Worm (Caenorhabditis elegans) whole organism, L4 larva: ENCODE results near the gene csn-3.

Experiments
- D1046.2 ChIP-seq: fragments of 200-800 bp; sonication (Bioruptor generic); IDR thresholded peaks from 2 replicates; pipeline ENCODE4 v1.3.6; 2022; ENCODE audit warnings: missing genetic modification characterization, missing compliant biosample characterization
- F10B5.3 ChIP-seq: sonication (generic microtip); optimal IDR thresholded peaks from 2 replicates; lab custom pipeline; 2016; ENCODE audit warnings: mild to moderate bottlenecking, missing genetic modification characterization, missing compliant biosample characterization
- F26F4.8 ChIP-seq: fragments of 200-800 bp; sonication (Bioruptor generic); conservative IDR thresholded peaks from 2 replicates; pipeline ENCODE4 v1.3.6; 2022; ENCODE audit warnings: missing genetic modification characterization, missing compliant biosample characterization
- F37D6.2 ChIP-seq: sonication (generic microtip); optimal IDR thresholded peaks from 2 replicates; lab custom pipeline; 2016; ENCODE audit warnings: mild to moderate bottlenecking, missing genetic modification characterization, missing compliant biosample characterization
- R02D3.7 ChIP-seq: fragments of 150-350 bp; sonication (generic microtip); optimal IDR thresholded peaks from 3 replicates; lab custom pipeline; 2014; ENCODE audit warnings: missing biosample characterization, missing genetic modification characterization
- T20F7.1 ChIP-seq: fragments of 200-800 bp; sonication (Bioruptor generic); optimal IDR thresholded peaks from 2 replicates; lab custom pipeline; 2018; ENCODE audit warnings: mild to moderate bottlenecking, missing genetic modification characterization, missing compliant biosample characterization
- T26A8.4 ChIP-seq: fragments of 200-800 bp; sonication (Bioruptor generic); IDR thresholded peaks from 2 replicates; pipeline ENCODE4 v1.3.6; 2022; ENCODE audit warnings: missing genetic modification characterization, missing compliant biosample characterization
- Y48G9A.11 ChIP-seq: fragments of 200-800 bp; sonication (Bioruptor generic); IDR thresholded peaks from 2 replicates; pipeline ENCODE4 v1.3.6; 2022; ENCODE audit warnings: missing genetic modification reagents, missing genetic modification characterization, missing compliant biosample characterization
- Y5F2A.4 ChIP-seq: fragments of 200-800 bp; sonication (Bioruptor generic); optimal IDR thresholded peaks from 2 replicates; lab custom pipeline; 2018; ENCODE audit warnings: mild to moderate bottlenecking, missing genetic modification characterization, missing compliant biosample characterization
- aha-1 ChIP-seq: fragments of 150-350 bp; peaks from one replicate; lab custom pipeline; 2014; ENCODE audit warnings: missing biosample characterization, missing genetic modification characterization
- aly-2 ChIP-seq: sonication (generic microtip); optimal IDR thresholded peaks from 2 replicates; lab custom pipeline; 2018; ENCODE audit warnings: missing biosample characterization, missing genetic modification characterization
- ceh-44 ChIP-seq: fragments of 200-800 bp; sonication (Bioruptor generic); IDR thresholded peaks from 2 replicates; pipeline ENCODE4 v1.3.6; 2022; ENCODE audit warnings: missing genetic modification reagents, missing genetic modification characterization, missing compliant biosample characterization
- ceh-82 ChIP-seq: sonication (generic microtip); optimal IDR thresholded peaks from 2 replicates; lab custom pipeline; 2017; ENCODE audit warnings: missing biosample characterization, missing genetic modification characterization
- daf-12 ChIP-seq: fragments of 150-350 bp; optimal IDR thresholded peaks from 2 replicates; lab custom pipeline; 2014; ENCODE audit warnings: missing biosample characterization, missing genetic modification reagents, missing genetic modification characterization
- dpl-1 ChIP-seq: fragments of 150-350 bp; optimal IDR thresholded peaks from 2 replicates; lab custom pipeline; 2014; ENCODE audit warnings: missing biosample characterization, missing genetic modification reagents, missing genetic modification characterization
- dve-1 ChIP-seq: sonication (generic microtip); optimal IDR thresholded peaks from 2 replicates; lab custom pipeline; 2017; ENCODE audit warnings: antibody characterized with exemption, mild to moderate bottlenecking, missing genetic modification characterization, missing compliant biosample characterization; ENCODE audit not compliant: insufficient read depth
- fkh-10 ChIP-seq: fragments of 150-350 bp; optimal IDR thresholded peaks from 2 replicates; lab custom pipeline; 2014; ENCODE audit warnings: missing biosample characterization, missing genetic modification reagents, missing genetic modification characterization
- hlh-11 ChIP-seq: fragments of 200-800 bp; sonication (Bioruptor generic); optimal IDR thresholded peaks from 2 replicates; lab custom pipeline; 2018; ENCODE audit warnings: mild to moderate bottlenecking, missing genetic modification characterization, missing compliant biosample characterization
- hmg-1.1 ChIP-seq: fragments of 200-800 bp; sonication (Bioruptor generic); IDR thresholded peaks from 2 replicates; pipeline ENCODE4 v1.3.6; 2022; ENCODE audit warnings: missing genetic modification reagents, missing genetic modification characterization, missing compliant biosample characterization
- lin-1 ChIP-seq: fragments of 200-800 bp; sonication (Bioruptor generic); IDR thresholded peaks from 2 replicates; pipeline ENCODE4 v1.3.6; 2022; ENCODE audit warnings: missing genetic modification reagents, missing genetic modification characterization, missing compliant biosample characterization
- lin-15B ChIP-seq: fragments of 150-350 bp; sonication (generic microtip); optimal IDR thresholded peaks from 3 replicates; lab custom pipeline; 2014; ENCODE audit warnings: missing biosample characterization, missing genetic modification characterization
- lin-39 ChIP-seq: fragments of 150-350 bp; optimal IDR thresholded peaks from 2 replicates; lab custom pipeline; 2014; ENCODE audit warnings: missing biosample characterization, missing genetic modification reagents, missing genetic modification characterization
- lir-3 ChIP-seq: sonication (generic microtip); optimal IDR thresholded peaks from 2 replicates; lab custom pipeline; 2016; ENCODE audit warnings: mild to moderate bottlenecking, missing genetic modification characterization, missing compliant biosample characterization
- mdt-29 ChIP-seq: fragments of 200-800 bp; sonication (Bioruptor generic); IDR thresholded peaks from 2 replicates; pipeline ENCODE4 v1.3.6; 2022; ENCODE audit warnings: missing genetic modification reagents, missing genetic modification characterization, missing compliant biosample characterization
- mxl-3 ChIP-seq: fragments of 200-800 bp; sonication (Bioruptor generic); optimal IDR thresholded peaks from 2 replicates; lab custom pipeline; 2018; ENCODE audit warnings: mild to moderate bottlenecking, missing genetic modification characterization, missing compliant biosample characterization
- nhr-10 ChIP-seq: fragments of 150-350 bp; optimal IDR thresholded peaks from 2 replicates; lab custom pipeline; 2014; ENCODE audit warnings: missing biosample characterization, missing genetic modification characterization
- nhr-111 ChIP-seq: fragments of 200-800 bp; sonication (Bioruptor generic); optimal IDR thresholded peaks from 2 replicates; lab custom pipeline; 2018; ENCODE audit warnings: mild to moderate bottlenecking, missing genetic modification characterization, missing compliant biosample characterization
- nhr-48 ChIP-seq: sonication (generic microtip); optimal IDR thresholded peaks from 2 replicates; lab custom pipeline; 2016; ENCODE audit warnings: mild to moderate bottlenecking, missing genetic modification characterization, missing compliant biosample characterization
- nhr-77 ChIP-seq: fragments of 150-350 bp; optimal IDR thresholded peaks from 2 replicates; lab custom pipeline; 2014; ENCODE audit warnings: missing biosample characterization, missing genetic modification characterization
- pha-4 ChIP-seq, 2 experiments: fragments of 150-350 bp in 1 of 2; fragments of 200-800 bp in 1 of 2; sonication (Bioruptor generic) in 1 of 2; IDR thresholded peaks in 1 of 2; optimal IDR thresholded peaks in 1 of 2; 2 replicates each; pipeline versions ENCODE4 v1.3.6 to Lab custom; 2014 to 2022; ENCODE audit warnings: missing genetic modification characterization in 2 of 2, missing genetic modification reagents in 2 of 2, missing biosample characterization in 1 of 2, missing compliant biosample characterization in 1 of 2
- php-3 ChIP-seq: fragments of 200-800 bp; sonication (Bioruptor generic); IDR thresholded peaks from 2 replicates; pipeline ENCODE4 v1.3.6; 2022; ENCODE audit warnings: missing genetic modification reagents, missing genetic modification characterization, missing compliant biosample characterization
- pqm-1 ChIP-seq: sonication (generic microtip); optimal IDR thresholded peaks from 2 replicates; lab custom pipeline; 2017; ENCODE audit warnings: missing biosample characterization, missing genetic modification characterization
- sdz-12 ChIP-seq: fragments of 200-800 bp; sonication (Bioruptor generic); optimal IDR thresholded peaks from 2 replicates; lab custom pipeline; 2018; ENCODE audit warnings: mild to moderate bottlenecking, missing genetic modification characterization, missing compliant biosample characterization
- snpc-1.2 ChIP-seq: fragments of 200-800 bp; sonication (Bioruptor generic); IDR thresholded peaks from 2 replicates; pipeline ENCODE4 v1.3.6; 2022; ENCODE audit warnings: missing genetic modification reagents, missing genetic modification characterization, missing compliant biosample characterization
- spr-1 ChIP-seq: sonication (generic microtip); optimal IDR thresholded peaks from 2 replicates; lab custom pipeline; 2016; ENCODE audit warnings: mild to moderate bottlenecking, missing genetic modification characterization, missing compliant biosample characterization
- tra-1 ChIP-seq: fragments of 200-800 bp; sonication (Bioruptor generic); IDR thresholded peaks from 2 replicates; pipeline ENCODE4 v1.3.6; 2022; ENCODE audit warnings: missing genetic modification reagents, missing genetic modification characterization, missing compliant biosample characterization
- unc-130 ChIP-seq: sonication (generic microtip); optimal IDR thresholded peaks from 2 replicates; lab custom pipeline; 2016; ENCODE audit warnings: missing genetic modification reagents, missing genetic modification characterization, missing compliant biosample characterization
- unc-62 ChIP-seq, 3 experiments: fragments of 150-350 bp in 1 of 3; sonication (generic microtip); optimal IDR thresholded peaks in 2 of 3; peaks in 1 of 3; 1 replicate in 1 of 3; 2 replicates in 2 of 3; lab custom pipeline; 2014 to 2017; ENCODE audit warnings: missing biosample characterization in 3 of 3, missing genetic modification characterization in 3 of 3, missing genetic modification reagents in 3 of 3, missing genotype in 1 of 3
- zag-1 ChIP-seq: fragments of 150-350 bp; optimal IDR thresholded peaks from 2 replicates; lab custom pipeline; 2014; ENCODE audit warnings: missing biosample characterization, missing genetic modification characterization
- zip-11 ChIP-seq: fragments of 200-800 bp; sonication (Bioruptor generic); IDR thresholded peaks from 2 replicates; pipeline ENCODE4 v1.3.6; 2022; ENCODE audit warnings: missing genetic modification characterization, missing compliant biosample characterization

csn-3 gene

ce11 chrIV:210591-210990, 16.0 kb downstream of the csn-3 start (continued):
- peak; percentile 91 for TF ChIP-seq dve-1 (tag; lab: Kevin White, UChicago)
- peak; percentile 64 for TF ChIP-seq pqm-1 (tag; lab: Kevin White, UChicago)
- TF ChIP-seq nhr-48 (tag; lab: Kevin White, UChicago): peak; percentile 70
- peak; percentile 90 for TF ChIP-seq hlh-11 (tag; lab: Kevin White, UChicago)
- peak; percentile 50 for TF ChIP-seq nhr-77 (tag; lab: Kevin White, UChicago)
- TF ChIP-seq, all 104 proteins: peak for 19

DNA sequence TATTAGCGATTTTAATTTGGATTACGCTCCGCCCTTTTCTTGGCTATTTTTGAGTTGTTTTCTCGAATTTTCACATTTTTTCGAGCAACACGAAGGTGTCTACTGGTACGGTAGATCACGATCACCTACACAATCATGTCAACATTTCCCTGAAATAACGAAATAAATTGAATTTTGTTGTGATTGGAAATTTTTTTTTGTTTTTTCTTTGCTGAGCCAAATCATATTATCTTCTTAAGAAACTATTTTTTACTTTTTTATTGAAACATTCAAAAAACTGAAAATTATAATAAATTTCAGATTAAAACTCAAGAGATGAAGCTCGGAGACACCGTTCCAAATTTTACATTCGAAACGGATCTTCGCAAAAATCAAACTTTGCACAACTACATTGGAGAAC, 23.7 kb downstream of the csn-3 start, which contains the start of gene prdx-6:
Gene prdx-6, plus strand, starts transcription at position 301 of the 400 bp plus-strand sequence.
- TF ChIP-seq aly-2 (tag; lab: Kevin White, UChicago): no peak
- TF ChIP-seq lir-3 (tag; lab: Kevin White, UChicago): no peak
- no peak for TF ChIP-seq aha-1 (tag; lab: Kevin White, UChicago)
- no peak for TF ChIP-seq dpl-1
- TF ChIP-seq unc-130: no peak
- TF ChIP-seq T26A8.4 (GFP tag; lab: Robert Waterston, UW): no peak
- TF ChIP-seq sdz-12: no peak

DNA sequence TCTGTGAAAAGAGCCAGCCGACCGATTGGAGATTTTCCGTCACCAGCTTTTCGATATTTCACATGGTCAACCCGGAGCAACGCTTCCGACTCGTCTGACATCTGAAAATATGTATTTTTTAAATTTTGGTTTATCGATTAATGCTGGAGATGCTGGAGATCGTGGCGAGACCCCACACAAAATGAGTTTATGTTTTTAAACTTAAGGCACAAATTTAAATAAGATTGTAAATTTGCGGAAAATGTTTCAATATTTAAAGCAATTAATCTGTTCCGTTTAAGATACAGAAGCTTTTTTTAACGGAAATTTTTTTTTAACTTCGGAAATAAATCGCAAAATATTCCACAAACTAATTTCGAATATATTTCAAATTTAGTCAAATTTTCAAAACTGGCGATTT, 37.1 kb downstream of the csn-3 start, which contains the start of gene gtf-2H1:
Gene gtf-2H1, minus strand, starts transcription at position 101 of the 400 bp plus-strand sequence.
- no peak for TF ChIP-seq ceh-44 (GFP tag; lab: Robert Waterston, UW)
- TF ChIP-seq F26F4.8 (GFP tag; lab: Robert Waterston, UW): no peak
- no peak for TF ChIP-seq mxl-3 (GFP tag; lab: Kevin White, UChicago)
- TF ChIP-seq nhr-111: no peak
- TF ChIP-seq php-3 (GFP tag; lab: Robert Waterston, UW): no peak
- no peak for TF ChIP-seq F10B5.3 (tag; lab: Kevin White, UChicago)
- no peak for TF ChIP-seq lin-1 (GFP tag; lab: Robert Waterston, UW)
- TF ChIP-seq R02D3.7 (tag; lab: Kevin White, UChicago): no peak
- TF ChIP-seq hmg-1.1 (GFP tag; lab: Robert Waterston, UW): no peak
- no peak for TF ChIP-seq zag-1 (tag; lab: Kevin White, UChicago)
- TF ChIP-seq spr-1 (tag; lab: Kevin White, UChicago): no peak
- TF ChIP-seq pha-4 (GFP tag; IDR thresholded peaks at IDR 0.05; lab: Robert Waterston, UW): no peak
- TF ChIP-seq pha-4 (tag; optimal IDR thresholded peaks at IDR 0.05; lab: Kevin White, UChicago): no peak
- TF ChIP-seq zip-11 (GFP tag; lab: Robert Waterston, UW): no peak
- TF ChIP-seq lin-39 (tag; lab: Kevin White, UChicago): no peak
- TF ChIP-seq ceh-82 (tag; lab: Kevin White, UChicago): no peak
- TF ChIP-seq fkh-10 (GFP tag; lab: Kevin White, UChicago): no peak

ce11 chrIV:236138-236537, 41.6 kb downstream of the csn-3 start:
- TF ChIP-seq Y5F2A.4 (GFP tag; lab: Kevin White, UChicago) (no peak), F37D6.2 (tag; lab: Kevin White, UChicago) (no peak), snpc-1.2 (GFP tag; lab: Robert Waterston, UW) (no peak), daf-12 (tag; lab: Kevin White, UChicago) (no peak), nhr-10 (no peak), lir-3 (tag; lab: Kevin White, UChicago) (no peak), Y48G9A.11 (GFP tag; lab: Robert Waterston, UW) (no peak), php-3 (GFP tag; lab: Robert Waterston, UW) (no peak), unc-62 (GFP tag; optimal IDR thresholded peaks at IDR 0.05 in 1 of 2; lab: Kevin White, UChicago) (no peak), unc-62 (tag; optimal IDR thresholded peaks at IDR 0.05; lab: Kevin White, UChicago) (no peak), nhr-77 (tag; lab: Kevin White, UChicago) (no peak), tra-1 (no peak), D1046.2 (GFP tag; lab: Robert Waterston, UW) (no peak), mdt-29 (GFP tag; lab: Robert Waterston, UW) (no peak), lin-15B (tag; lab: Kevin White, UChicago) (no peak), T20F7.1 (GFP tag; lab: Kevin White, UChicago) (no peak)
- TF ChIP-seq, all 104 proteins: peak for 0
